Fruit fly (Drosophila melanogaster) whole organism, embryonic: ENCODE data around the gene cerv.

Source experiments
- Ada2b ChIP-seq: fragments of 200-800 bp; sonication (Bioruptor generic); IDR thresholded peaks from 2 replicates; pipeline ENCODE4 v1.3.6; 2022; ENCODE audit warnings: missing biosample characterization, missing genetic modification characterization
- Aef1 ChIP-seq: fragments of 200-800 bp; sonication (Bioruptor generic); IDR thresholded peaks from 3 replicates; pipeline ENCODE4 v1.3.6; 2022; ENCODE audit warnings: missing biosample characterization, missing genetic modification characterization
- BEAF-32 ChIP-seq: fragments of 200-800 bp; sonication (Bioruptor generic); optimal IDR thresholded peaks from 3 replicates; lab custom pipeline; 2017; ENCODE audit warnings: missing biosample characterization, missing genetic modification characterization, mild to moderate bottlenecking, moderate library complexity, missing genetic modification reagents
- CG10543 ChIP-seq: fragments of 200-800 bp; sonication (Bioruptor generic); optimal IDR thresholded peaks from 3 replicates; lab custom pipeline; 2017; ENCODE audit warnings: missing biosample characterization, mild to moderate bottlenecking, missing genetic modification characterization, moderate library complexity
- CG10979 ChIP-seq: fragments of 200-800 bp; sonication (Bioruptor generic); optimal IDR thresholded peaks from 2 replicates; lab custom pipeline; 2018; ENCODE audit warnings: missing biosample characterization, mild to moderate bottlenecking, missing genetic modification characterization, moderate library complexity
- CG11456 ChIP-seq: fragments of 200-800 bp; sonication (Bioruptor generic); IDR thresholded peaks from 3 replicates; pipeline ENCODE4 v1.3.6; 2022; ENCODE audit warnings: missing biosample characterization, missing genetic modification characterization
- CG12236 ChIP-seq: fragments of 200-800 bp; sonication (Bioruptor generic); optimal IDR thresholded peaks from 2 replicates; lab custom pipeline; 2016; ENCODE audit warnings: missing biosample characterization, missing genetic modification characterization
- CG13624 ChIP-seq: fragments of 200-800 bp; sonication (Bioruptor generic); optimal IDR thresholded peaks from 2 replicates; lab custom pipeline; 2016; ENCODE audit warnings: missing biosample characterization, missing genetic modification characterization
- CG14965 ChIP-seq: fragments of 200-800 bp; sonication (Bioruptor generic); optimal IDR thresholded peaks from 2 replicates; lab custom pipeline; 2016; ENCODE audit warnings: missing biosample characterization, missing genetic modification characterization, borderline replicate concordance
- CG18764 ChIP-seq: fragments of 200-800 bp; sonication (Bioruptor generic); optimal IDR thresholded peaks from 3 replicates; lab custom pipeline; 2016; ENCODE audit warnings: missing biosample characterization, missing genetic modification characterization
- CG2712 ChIP-seq: fragments of 200-800 bp; optimal IDR thresholded peaks from 3 replicates; lab custom pipeline; 2019; ENCODE audit warnings: missing biosample characterization, mild to moderate bottlenecking, missing genetic modification characterization, moderate library complexity
- CG3407 ChIP-seq: fragments of 200-800 bp; sonication (Bioruptor generic); optimal IDR thresholded peaks from 2 replicates; lab custom pipeline; 2018; ENCODE audit warnings: missing biosample characterization, mild to moderate bottlenecking, missing genetic modification characterization
- CG34376 ChIP-seq: fragments of 200-800 bp; sonication (Bioruptor generic); optimal IDR thresholded peaks from 2 replicates; lab custom pipeline; 2018; ENCODE audit warnings: missing biosample characterization, mild to moderate bottlenecking, missing genetic modification characterization
- CG4707 ChIP-seq: fragments of 200-800 bp; sonication (Bioruptor generic); optimal IDR thresholded peaks from 2 replicates; lab custom pipeline; 2018; ENCODE audit warnings: missing biosample characterization, mild to moderate bottlenecking, missing genetic modification characterization, moderate library complexity
- CG4854 ChIP-seq: fragments of 200-800 bp; sonication (Bioruptor generic); optimal IDR thresholded peaks from 2 replicates; lab custom pipeline; 2016; ENCODE audit warnings: missing biosample characterization, missing genetic modification characterization, inconsistent platforms
- CG5180 ChIP-seq: fragments of 200-800 bp; sonication (Bioruptor generic); optimal IDR thresholded peaks from 3 replicates; lab custom pipeline; 2017; ENCODE audit warnings: missing biosample characterization, missing genetic modification characterization, mild to moderate bottlenecking, moderate library complexity, missing genetic modification reagents
- CG6272 ChIP-seq: fragments of 200-800 bp; sonication (Bioruptor generic); IDR thresholded peaks from 2 replicates; pipeline ENCODE4 v1.3.6; 2022; ENCODE audit warnings: missing biosample characterization, missing genetic modification characterization
- CG6791 ChIP-seq: fragments of 200-800 bp; sonication (Bioruptor generic); IDR thresholded peaks from 3 replicates; pipeline ENCODE4 v1.3.6; 2022; ENCODE audit warnings: missing biosample characterization, missing genetic modification characterization; ENCODE audit not compliant: partially characterized antibody
- CG7839 ChIP-seq: fragments of 200-800 bp; sonication (Bioruptor generic); optimal IDR thresholded peaks from 3 replicates; lab custom pipeline; 2018; ENCODE audit warnings: missing biosample characterization, mild to moderate bottlenecking, missing genetic modification characterization, moderate library complexity
- CG8924 ChIP-seq: fragments of 200-800 bp; optimal IDR thresholded peaks from 3 replicates; lab custom pipeline; 2019; ENCODE audit warnings: missing biosample characterization, mild to moderate bottlenecking, missing genetic modification characterization, moderate library complexity
- CG9932 ChIP-seq: fragments of 200-800 bp; sonication (Bioruptor generic); IDR thresholded peaks from 2 replicates; pipeline ENCODE4 v1.3.6; 2022; ENCODE audit warnings: missing biosample characterization, missing genetic modification characterization
- CTCF ChIP-seq: fragments of 200-800 bp; sonication (Bioruptor generic); optimal IDR thresholded peaks from 2 replicates; lab custom pipeline; 2017; ENCODE audit warnings: missing biosample characterization, mild to moderate bottlenecking, missing genetic modification characterization, moderate library complexity
- CoRest ChIP-seq: fragments of 200-800 bp; sonication (Bioruptor generic); optimal IDR thresholded peaks from 3 replicates; lab custom pipeline; 2018; ENCODE audit warnings: missing biosample characterization, mild to moderate bottlenecking, missing genetic modification characterization, moderate library complexity
- Dfd ChIP-seq, 2 experiments: fragments of >200 bp; optimal IDR thresholded peaks; 2 replicates each; lab custom pipeline; 2017; ENCODE audit warnings: missing biosample characterization in 2 of 2, missing genetic modification characterization in 2 of 2
- HLH4C ChIP-seq: fragments of 200-800 bp; sonication (Bioruptor generic); IDR thresholded peaks from 3 replicates; pipeline ENCODE4 v1.3.6; 2022; ENCODE audit warnings: missing biosample characterization, missing genetic modification characterization; ENCODE audit not compliant: partially characterized antibody
- HmgZ ChIP-seq: fragments of 200-800 bp; sonication (Bioruptor generic); optimal IDR thresholded peaks from 2 replicates; lab custom pipeline; 2018; ENCODE audit warnings: missing biosample characterization, mild to moderate bottlenecking, missing genetic modification characterization
- Jarid2 ChIP-seq: fragments of 200-800 bp; sonication (Bioruptor generic); optimal IDR thresholded peaks from 3 replicates; lab custom pipeline; 2017; ENCODE audit warnings: mild to moderate bottlenecking, missing biosample characterization, missing genetic modification reagents, missing genetic modification characterization
- Myb ChIP-seq: fragments of 200-800 bp; sonication (Bioruptor generic); optimal IDR thresholded peaks from 2 replicates; lab custom pipeline; 2016; ENCODE audit warnings: missing biosample characterization, missing genetic modification characterization
- Nf-YB ChIP-seq: fragments of 200-800 bp; sonication (Bioruptor generic); optimal IDR thresholded peaks from 3 replicates; lab custom pipeline; 2019; ENCODE audit warnings: missing biosample characterization, mild to moderate bottlenecking, missing genetic modification characterization, moderate library complexity
- Oaz ChIP-seq: fragments of 200-800 bp; sonication (Bioruptor generic); IDR thresholded peaks from 2 replicates; pipeline ENCODE4 v1.3.6; 2022; ENCODE audit warnings: missing biosample characterization, missing genetic modification characterization
- Pdp1 ChIP-seq, 2 experiments: fragments of 200-800 bp; sonication (Bioruptor generic); optimal IDR thresholded peaks; 3 replicates each; lab custom pipeline; 2016; ENCODE audit warnings: missing biosample characterization in 2 of 2, missing genetic modification characterization in 2 of 2, mild to moderate bottlenecking in 1 of 2, moderate library complexity in 1 of 2
- Rfx ChIP-seq: fragments of 200-800 bp; sonication (Bioruptor generic); IDR thresholded peaks from 2 replicates; pipeline ENCODE4 v1.3.6; 2022; ENCODE audit warnings: missing biosample characterization, missing genetic modification characterization
- Xrp1 ChIP-seq: fragments of 200-800 bp; sonication (Bioruptor generic); IDR thresholded peaks from 2 replicates; pipeline ENCODE4 v1.3.6; 2022; ENCODE audit warnings: missing biosample characterization, missing genetic modification characterization
- YL-1 ChIP-seq: fragments of 200-800 bp; sonication (Bioruptor generic); optimal IDR thresholded peaks from 3 replicates; lab custom pipeline; 2017; ENCODE audit warnings: missing biosample characterization, mild to moderate bottlenecking, missing genetic modification characterization
- ci ChIP-seq: fragments of 200-800 bp; sonication (Bioruptor generic); IDR thresholded peaks from 3 replicates; pipeline ENCODE4 v1.3.6; 2022; ENCODE audit warnings: missing biosample characterization, missing genetic modification characterization
- fd96Cb ChIP-seq: fragments of 200-800 bp; sonication (Bioruptor generic); optimal IDR thresholded peaks from 2 replicates; lab custom pipeline; 2018; ENCODE audit warnings: missing biosample characterization, mild to moderate bottlenecking, missing genetic modification characterization, moderate library complexity
- ham ChIP-seq: fragments of 200-800 bp; sonication (Bioruptor generic); IDR thresholded peaks from 2 replicates; pipeline ENCODE4 v1.3.6; 2022; ENCODE audit warnings: missing biosample characterization, missing genetic modification characterization
- maf-S ChIP-seq: fragments of 200-800 bp; sonication (Bioruptor generic); optimal IDR thresholded peaks from 2 replicates; lab custom pipeline; 2016; ENCODE audit warnings: missing biosample characterization, missing genetic modification characterization
- mam ChIP-seq: fragments of 200-800 bp; sonication (Bioruptor generic); optimal IDR thresholded peaks from 3 replicates; lab custom pipeline; 2016; ENCODE audit warnings: missing biosample characterization, missing genetic modification characterization
- pfk ChIP-seq: fragments of 200-800 bp; sonication (Bioruptor generic); optimal IDR thresholded peaks from 2 replicates; lab custom pipeline; 2018; ENCODE audit warnings: missing biosample characterization, mild to moderate bottlenecking, missing genetic modification characterization, moderate library complexity
- prd ChIP-seq, 3 experiments: fragments of >200 bp in 2 of 3; fragments of 200-800 bp in 1 of 3; sonication (Bioruptor generic) in 1 of 3; optimal IDR thresholded peaks in 2 of 3; IDR thresholded peaks in 1 of 3; 2 replicates in 2 of 3; 3 replicates in 1 of 3; pipeline versions ENCODE4 v1.3.6 to Lab custom; 2017 to 2022; ENCODE audit warnings: missing biosample characterization in 1 of 3, missing genetic modification characterization in 1 of 3
- rib ChIP-seq: fragments of 200-800 bp; sonication (Bioruptor generic); IDR thresholded peaks from 2 replicates; pipeline ENCODE4 v1.3.6; 2022; ENCODE audit warnings: missing biosample characterization, missing genetic modification characterization
- run ChIP-seq: fragments of 200-800 bp; sonication (Bioruptor generic); optimal IDR thresholded peaks from 3 replicates; lab custom pipeline; 2018; ENCODE audit warnings: missing biosample characterization, mild to moderate bottlenecking, missing genetic modification characterization
- slou ChIP-seq: fragments of 200-800 bp; sonication (Bioruptor generic); optimal IDR thresholded peaks from 3 replicates; lab custom pipeline; 2016; ENCODE audit warnings: missing biosample characterization, missing genetic modification characterization
- sr ChIP-seq: fragments of 200-800 bp; sonication (Bioruptor generic); IDR thresholded peaks from 3 replicates; pipeline ENCODE4 v1.3.6; 2022; ENCODE audit warnings: missing biosample characterization, missing genetic modification characterization
- stc ChIP-seq: fragments of 200-800 bp; sonication (Bioruptor generic); IDR thresholded peaks from 2 replicates; pipeline ENCODE4 v1.3.6; 2022; ENCODE audit warnings: missing biosample characterization, missing genetic modification characterization
- stwl ChIP-seq: fragments of 200-800 bp; sonication (Bioruptor generic); optimal IDR thresholded peaks from 3 replicates; lab custom pipeline; 2018; ENCODE audit warnings: missing biosample characterization, mild to moderate bottlenecking, missing genetic modification characterization, moderate library complexity
- ttk ChIP-seq: fragments of 200-800 bp; sonication (Bioruptor generic); IDR thresholded peaks from 2 replicates; pipeline ENCODE4 v2.1.2; 2022; ENCODE audit warnings: missing biosample characterization, missing genetic modification characterization
- unc-4 ChIP-seq: fragments of 200-800 bp; sonication (Bioruptor generic); IDR thresholded peaks from 2 replicates; pipeline ENCODE4 v1.3.6; 2022; ENCODE audit warnings: missing biosample characterization, missing genetic modification characterization; ENCODE audit not compliant: partially characterized antibody

The cerv gene

dm6 chrX:15578043-15578442, at the start of gene cerv, which contains the start of gene CG7872 (continued):
- TF ChIP-seq HmgZ (tag; lab: Kevin White, UChicago), result peak; percentile 51
- peak; percentile 62 for TF ChIP-seq Myb (GFP tag; lab: Kevin White, UChicago)
- peak; percentile 30; the same call in 1 of the 2 replicates for TF ChIP-seq Rfx (GFP tag; lab: Robert Waterston, UW)
- TF ChIP-seq CG3407 (GFP tag; lab: Kevin White, UChicago), result no peak
- TF ChIP-seq slou (GFP tag; lab: Kevin White, UChicago), result no peak
- peak; percentile 19 for TF ChIP-seq CTCF (GFP tag; lab: Kevin White, UChicago)
- TF ChIP-seq CG4707 (GFP tag; lab: Kevin White, UChicago), result no peak
- TF ChIP-seq Jarid2 (GFP tag; lab: Kevin White, UChicago), result peak; percentile 59
- no peak for TF ChIP-seq pfk (GFP tag; lab: Kevin White, UChicago)
- peak in 1 of 2 experiments; percentile 19 for TF ChIP-seq Pdp1 (GFP tag; optimal IDR thresholded peaks at IDR 0.05; lab: Kevin White, UChicago)
- TF ChIP-seq CG4854, result no peak
- no peak for TF ChIP-seq CG12236 (GFP tag; lab: Kevin White, UChicago)
- TF ChIP-seq YL-1 (GFP tag; lab: Kevin White, UChicago), result peak; percentile 17
- no peak for TF ChIP-seq mam
- no peak for TF ChIP-seq CG8924 (tag; lab: Kevin White, UChicago)
- TF ChIP-seq CoRest (tag; lab: Kevin White, UChicago), result no peak
- TF ChIP-seq CG34376, result peak; percentile 2
- no peak for TF ChIP-seq ttk (GFP tag; lab: Robert Waterston, UW)
- peak; percentile 3 for TF ChIP-seq CG2712 (tag; lab: Kevin White, UChicago)

DNA sequence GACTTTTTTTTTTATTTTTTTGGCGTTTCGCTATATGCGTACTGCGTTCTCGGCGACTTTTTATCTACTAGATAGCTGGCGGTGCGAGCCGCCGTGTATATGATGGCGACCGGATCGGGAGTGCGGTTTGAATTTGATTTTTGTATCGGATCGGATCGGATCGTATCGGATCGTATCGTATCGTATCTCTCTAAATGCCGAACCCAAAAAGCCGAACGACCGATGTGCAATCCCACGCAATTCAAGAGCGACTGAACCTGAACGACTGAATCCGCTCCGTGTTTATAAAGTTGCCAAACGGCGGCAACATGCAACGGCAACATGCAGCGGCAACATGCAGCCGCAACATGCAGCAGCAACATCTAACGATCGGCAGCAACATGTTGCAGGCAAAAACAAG, 48.3 kb upstream of the cerv start:
- TF ChIP-seq CoRest (tag; lab: Kevin White, UChicago) (no peak), Aef1 (GFP tag; lab: Robert Waterston, UW) (no peak), Ada2b (GFP tag; lab: Robert Waterston, UW) (peak; percentile 18; the same call in 1 of the 2 replicates), CG6272 (GFP tag; lab: Robert Waterston, UW) (no peak), stc (GFP tag; lab: Robert Waterston, UW) (no peak), CG5180 (GFP tag; lab: Kevin White, UChicago) (peak; percentile 41), Nf-YB (GFP tag; lab: Kevin White, UChicago) (no peak), CG7839 (tag; lab: Kevin White, UChicago) (peak; percentile 7), CG13624 (GFP tag; lab: Kevin White, UChicago) (no peak), stwl (tag; lab: Kevin White, UChicago) (peak; percentile 19), rib (no peak), prd (optimal IDR thresholded peaks at IDR 0.05; lab: Kevin White, UChicago) (no peak), prd (GFP tag; IDR thresholded peaks at IDR 0.05; lab: Robert Waterston, UW) (0 out of 3 replicates have a peak, but pooled peaks have one; percentile 14), CG18764 (peak; percentile 39), ci (GFP tag; lab: Robert Waterston, UW) (peak; percentile 73; the same call in 2 of the 3 replicates), Xrp1 (GFP tag; lab: Robert Waterston, UW) (0 out of 2 replicates have a peak, but pooled peaks have one; percentile 8), ham (GFP tag; lab: Robert Waterston, UW) (no peak), BEAF-32 (GFP tag; lab: Kevin White, UChicago) (no peak), CG10543 (peak; percentile 73), unc-4 (no peak), CG10979 (no peak), run (no peak), HLH4C (GFP tag; lab: Robert Waterston, UW) (peak; percentile 30; the same call in 1 of the 3 replicates), fd96Cb (tag; lab: Kevin White, UChicago) (no peak), sr (peak; percentile 94), CG11456 (GFP tag; lab: Robert Waterston, UW) (no peak), CG14965 (GFP tag; lab: Kevin White, UChicago) (no peak), maf-S (GFP tag; lab: Kevin White, UChicago) (no peak), Dfd (GFP tag; optimal IDR thresholded peaks at IDR 0.05; lab: Kevin White, UChicago) (no peak), CG6791 (peak; percentile 65), CG9932 (GFP tag; lab: Robert Waterston, UW) (no peak), Oaz (GFP tag; lab: Robert Waterston, UW) (no peak)
